Worm (Caenorhabditis elegans) whole organism, late embryonic: ENCODE measurements around the gene fbxa-55.
A peak's percentile ranks its signal among the peaks of the same experiment; 100 is the strongest.

Source experiments
- C08G9.2 ChIP-seq: sonication (generic microtip); optimal IDR thresholded peaks from 2 replicates; lab custom pipeline; 2016; ENCODE audit warnings: mild to moderate bottlenecking, missing genetic modification characterization, moderate library complexity, missing compliant biosample characterization
- C38D4.7 ChIP-seq: fragments of 200-800 bp; sonication (Bioruptor generic); optimal IDR thresholded peaks from 2 replicates; lab custom pipeline; 2018; ENCODE audit warnings: mild to moderate bottlenecking, missing genetic modification characterization, moderate library complexity, missing compliant biosample characterization
- K02D7.2 ChIP-seq: sonication (generic microtip); optimal IDR thresholded peaks from 2 replicates; lab custom pipeline; 2017; ENCODE audit warnings: mild to moderate bottlenecking, missing genetic modification characterization, missing compliant biosample characterization
- K09A11.1 ChIP-seq: sonication (generic microtip); optimal IDR thresholded peaks from 2 replicates; lab custom pipeline; 2017; ENCODE audit warnings: antibody characterized with exemption, mild to moderate bottlenecking, missing genetic modification characterization, missing compliant biosample characterization; ENCODE audit not compliant: insufficient read depth
- Y22D7AL.16 ChIP-seq: sonication (generic microtip); optimal IDR thresholded peaks from 2 replicates; lab custom pipeline; 2016; ENCODE audit warnings: missing genetic modification characterization, missing compliant biosample characterization
- ama-1 ChIP-seq: fragments of 150-350 bp; optimal IDR thresholded peaks from 2 replicates; lab custom pipeline; 2014
- ceh-14 ChIP-seq: sonication (generic microtip); optimal IDR thresholded peaks from 2 replicates; lab custom pipeline; 2016; ENCODE audit warnings: missing genotype, missing genetic modification characterization, missing compliant biosample characterization
- ceh-2 ChIP-seq: sonication (generic microtip); optimal IDR thresholded peaks from 2 replicates; lab custom pipeline; 2016; ENCODE audit warnings: missing genotype, missing genetic modification characterization, missing compliant biosample characterization
- ceh-22 ChIP-seq: sonication (generic microtip); optimal IDR thresholded peaks from 2 replicates; lab custom pipeline; 2017; ENCODE audit warnings: missing biosample characterization, missing genetic modification characterization
- ceh-24 ChIP-seq: sonication (generic microtip); optimal IDR thresholded peaks from 2 replicates; lab custom pipeline; 2016; ENCODE audit warnings: mild to moderate bottlenecking, missing genetic modification characterization, missing compliant biosample characterization
- ceh-30 ChIP-seq: fragments of 150-350 bp; optimal IDR thresholded peaks from 2 replicates; lab custom pipeline; 2014; ENCODE audit warnings: missing biosample characterization, missing genetic modification characterization
- ceh-31 ChIP-seq: sonication (generic microtip); optimal IDR thresholded peaks from 2 replicates; lab custom pipeline; 2016; ENCODE audit warnings: missing genetic modification characterization, missing compliant biosample characterization
- ceh-34 ChIP-seq: sonication (generic microtip); optimal IDR thresholded peaks from 2 replicates; lab custom pipeline; 2016; ENCODE audit warnings: mild to moderate bottlenecking, missing genetic modification characterization, missing compliant biosample characterization
- ceh-48 ChIP-seq: sonication (generic microtip); optimal IDR thresholded peaks from 2 replicates; lab custom pipeline; 2016; ENCODE audit warnings: missing genetic modification characterization, inconsistent platforms, missing compliant biosample characterization
- ceh-6 ChIP-seq: fragments of 200-800 bp; sonication (Bioruptor generic); optimal IDR thresholded peaks from 2 replicates; lab custom pipeline; 2018; ENCODE audit warnings: mild to moderate bottlenecking, missing genetic modification characterization, missing compliant biosample characterization
- che-1 ChIP-seq: sonication (generic microtip); optimal IDR thresholded peaks from 2 replicates; lab custom pipeline; 2016; ENCODE audit warnings: mild to moderate bottlenecking, missing genetic modification characterization, missing compliant biosample characterization
- dmd-4 ChIP-seq: sonication (generic microtip); optimal IDR thresholded peaks from 2 replicates; lab custom pipeline; 2016; ENCODE audit warnings: borderline replicate concordance, missing genetic modification characterization, missing compliant biosample characterization
- dve-1 ChIP-seq: sonication (generic microtip); optimal IDR thresholded peaks from 2 replicates; lab custom pipeline; 2017; ENCODE audit warnings: antibody characterized with exemption, mild to moderate bottlenecking, missing genetic modification characterization, missing compliant biosample characterization
- elt-4 ChIP-seq: sonication (generic microtip); optimal IDR thresholded peaks from 2 replicates; lab custom pipeline; 2016; ENCODE audit warnings: missing genetic modification characterization, missing compliant biosample characterization
- ets-4 ChIP-seq: sonication (generic microtip); optimal IDR thresholded peaks from 2 replicates; lab custom pipeline; 2016; ENCODE audit warnings: missing genetic modification characterization, missing compliant biosample characterization
- eyg-1 ChIP-seq: sonication (generic microtip); optimal IDR thresholded peaks from 2 replicates; lab custom pipeline; 2016; ENCODE audit warnings: missing genotype, missing genetic modification characterization, missing compliant biosample characterization
- fax-1 ChIP-seq: sonication (generic microtip); optimal IDR thresholded peaks from 2 replicates; lab custom pipeline; 2016; ENCODE audit warnings: missing genotype, missing genetic modification characterization, missing compliant biosample characterization
- fkh-10 ChIP-seq: fragments of 150-350 bp; optimal IDR thresholded peaks from 2 replicates; lab custom pipeline; 2014; ENCODE audit warnings: missing biosample characterization, missing genetic modification reagents, missing genetic modification characterization
- fkh-6 ChIP-seq: sonication (generic microtip); optimal IDR thresholded peaks from 2 replicates; lab custom pipeline; 2016; ENCODE audit warnings: missing genetic modification characterization, missing compliant biosample characterization
- gmeb-2 ChIP-seq: sonication (generic microtip); optimal IDR thresholded peaks from 2 replicates; lab custom pipeline; 2016; ENCODE audit warnings: missing genetic modification characterization, inconsistent platforms, missing compliant biosample characterization
- hlh-13 ChIP-seq: fragments of 200-800 bp; sonication (Bioruptor generic); optimal IDR thresholded peaks from 2 replicates; lab custom pipeline; 2018; ENCODE audit warnings: mild to moderate bottlenecking, missing genetic modification characterization, missing compliant biosample characterization
- hlh-15 ChIP-seq: sonication (generic microtip); optimal IDR thresholded peaks from 2 replicates; lab custom pipeline; 2016; ENCODE audit warnings: missing genetic modification characterization, missing compliant biosample characterization
- hlh-30 ChIP-seq: sonication (generic microtip); optimal IDR thresholded peaks from 2 replicates; lab custom pipeline; 2017; ENCODE audit warnings: antibody characterized with exemption, missing genetic modification characterization, missing compliant biosample characterization; ENCODE audit not compliant: insufficient read depth
- hlh-8 ChIP-seq: sonication (generic microtip); optimal IDR thresholded peaks from 2 replicates; lab custom pipeline; 2016; ENCODE audit warnings: missing genotype, missing genetic modification characterization, missing compliant biosample characterization
- lin-11 ChIP-seq: fragments of 200-800 bp; sonication (Bioruptor generic); optimal IDR thresholded peaks from 2 replicates; lab custom pipeline; 2018; ENCODE audit warnings: mild to moderate bottlenecking, missing genetic modification characterization, missing compliant biosample characterization
- madf-2 ChIP-seq: sonication (generic microtip); optimal IDR thresholded peaks from 2 replicates; lab custom pipeline; 2017; ENCODE audit warnings: missing genetic modification characterization, missing compliant biosample characterization
- mec-3 ChIP-seq: sonication (generic microtip); optimal IDR thresholded peaks from 2 replicates; lab custom pipeline; 2016; ENCODE audit warnings: borderline replicate concordance, missing genetic modification characterization, missing compliant biosample characterization
- nfya-1 ChIP-seq: sonication (generic microtip); optimal IDR thresholded peaks from 2 replicates; lab custom pipeline; 2017; ENCODE audit warnings: missing genetic modification characterization, mild to moderate bottlenecking, missing compliant biosample characterization, antibody characterized with exemption, moderate library complexity
- nhr-11 ChIP-seq: fragments of 150-350 bp; optimal IDR thresholded peaks from 2 replicates; lab custom pipeline; 2014; ENCODE audit warnings: missing biosample characterization, missing genetic modification characterization
- nhr-232 ChIP-seq: sonication (generic microtip); optimal IDR thresholded peaks from 2 replicates; lab custom pipeline; 2016; ENCODE audit warnings: missing genetic modification characterization, missing compliant biosample characterization
- npax-4 ChIP-seq: sonication (generic microtip); optimal IDR thresholded peaks from 2 replicates; lab custom pipeline; 2016; ENCODE audit warnings: missing genetic modification characterization, missing compliant biosample characterization
- odd-2 ChIP-seq: sonication (generic microtip); optimal IDR thresholded peaks from 2 replicates; lab custom pipeline; 2017; ENCODE audit warnings: antibody characterized with exemption, mild to moderate bottlenecking, missing genetic modification characterization, missing compliant biosample characterization
- pag-3 ChIP-seq: sonication (generic microtip); optimal IDR thresholded peaks from 2 replicates; lab custom pipeline; 2016; ENCODE audit warnings: missing compliant biosample characterization, missing genetic modification characterization, borderline replicate concordance
- pax-1 ChIP-seq: fragments of 150-350 bp; optimal IDR thresholded peaks from 2 replicates; lab custom pipeline; 2014; ENCODE audit warnings: missing biosample characterization, missing genetic modification characterization
- pha-2 ChIP-seq: sonication (generic microtip); optimal IDR thresholded peaks from 2 replicates; lab custom pipeline; 2017; ENCODE audit warnings: mild to moderate bottlenecking, missing genetic modification characterization, missing compliant biosample characterization
- pha-4 ChIP-seq: fragments of 150-350 bp; optimal IDR thresholded peaks from 2 replicates; lab custom pipeline; 2018; ENCODE audit warnings: missing biosample characterization, missing genetic modification reagents, missing genetic modification characterization
- pqm-1 ChIP-seq: sonication (generic microtip); optimal IDR thresholded peaks from 2 replicates; lab custom pipeline; 2016; ENCODE audit warnings: missing genetic modification characterization, missing compliant biosample characterization
- pros-1 ChIP-seq: fragments of 150-350 bp; optimal IDR thresholded peaks from 2 replicates; lab custom pipeline; 2014; ENCODE audit warnings: missing biosample characterization, missing genetic modification reagents, missing genetic modification characterization
- rnt-1 ChIP-seq: sonication (generic microtip); optimal IDR thresholded peaks from 2 replicates; lab custom pipeline; 2016; ENCODE audit warnings: missing genetic modification characterization, missing compliant biosample characterization
- sdc-2 ChIP-seq: sonication (generic microtip); optimal IDR thresholded peaks from 2 replicates; lab custom pipeline; 2016; ENCODE audit warnings: missing genotype, missing genetic modification characterization, missing compliant biosample characterization
- sox-2 ChIP-seq: fragments of 200-800 bp; sonication (Bioruptor generic); IDR thresholded peaks from 2 replicates; pipeline ENCODE4 v1.3.6; 2022; ENCODE audit warnings: missing genetic modification reagents, missing genetic modification characterization, missing compliant biosample characterization
- syd-9 ChIP-seq: sonication (generic microtip); optimal IDR thresholded peaks from 2 replicates; lab custom pipeline; 2016; ENCODE audit warnings: mild to moderate bottlenecking, missing genetic modification characterization, moderate library complexity, missing compliant biosample characterization
- tbx-2 ChIP-seq: sonication (generic microtip); optimal IDR thresholded peaks from 2 replicates; lab custom pipeline; 2016; ENCODE audit warnings: missing genetic modification characterization, missing compliant biosample characterization
- unc-3 ChIP-seq, 2 experiments: fragments of 200-800 bp in 1 of 2; sonication (Bioruptor generic) in 1 of 2; sonication (generic microtip) in 1 of 2; conservative IDR thresholded peaks in 1 of 2; optimal IDR thresholded peaks in 1 of 2; 2 replicates each; pipeline versions ENCODE4 v1.3.6 to Lab custom; 2016 to 2022; ENCODE audit warnings: missing compliant biosample characterization in 2 of 2, missing genetic modification characterization in 2 of 2, missing genetic modification reagents in 1 of 2
- unc-42 ChIP-seq: sonication (generic microtip); optimal IDR thresholded peaks from 2 replicates; lab custom pipeline; 2016; ENCODE audit warnings: missing genotype, missing genetic modification characterization, missing compliant biosample characterization
- unc-86 ChIP-seq: sonication (generic microtip); optimal IDR thresholded peaks from 2 replicates; lab custom pipeline; 2016; ENCODE audit warnings: missing genetic modification characterization, missing compliant biosample characterization
- zip-5 ChIP-seq: sonication (generic microtip); optimal IDR thresholded peaks from 2 replicates; lab custom pipeline; 2016; ENCODE audit warnings: missing genetic modification characterization, missing compliant biosample characterization
- ztf-16 ChIP-seq: sonication (generic microtip); optimal IDR thresholded peaks from 2 replicates; lab custom pipeline; 2017; ENCODE audit warnings: missing genetic modification characterization, missing compliant biosample characterization

fbxa-55 gene

DNA sequence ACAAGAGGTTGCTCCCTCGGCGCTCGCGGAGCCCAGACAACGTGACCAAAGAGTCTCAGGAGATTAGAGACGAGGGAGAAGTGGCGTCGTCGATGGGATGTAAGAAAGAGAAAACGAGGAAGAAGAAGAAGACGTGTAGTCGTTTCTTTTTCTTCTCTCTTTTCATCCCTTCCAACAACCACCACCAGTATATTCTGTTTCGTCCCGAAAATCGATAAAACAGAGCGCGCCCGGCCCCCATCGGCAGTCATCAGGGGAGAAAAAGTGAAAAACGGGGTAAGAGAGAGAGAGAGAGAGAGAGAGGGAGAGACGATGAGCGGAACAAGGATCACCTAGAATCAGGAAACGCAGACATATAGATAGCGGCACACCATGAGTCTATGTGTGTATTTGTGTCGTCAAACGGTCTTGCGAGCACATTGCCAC is 48.0 kb downstream of the fbxa-55 start:
- TF ChIP-seq unc-3 (GFP tag; conservative IDR thresholded peaks at IDR 0.05; lab: Robert Waterston, UW) (no peak; the same call in 1 of the 2 replicates), unc-3 (tag; optimal IDR thresholded peaks at IDR 0.05; lab: Kevin White, UChicago) (peak; percentile 45), ceh-30 (tag; lab: Kevin White, UChicago) (peak; percentile 22), odd-2 (tag; lab: Kevin White, UChicago) (no peak), syd-9 (tag; lab: Kevin White, UChicago) (peak; percentile 14), zip-5 (tag; lab: Kevin White, UChicago) (no peak), lin-11 (tag; lab: Kevin White, UChicago) (no peak), elt-4 (tag; lab: Kevin White, UChicago) (no peak), ceh-48 (tag; lab: Kevin White, UChicago) (peak; percentile 99), pqm-1 (tag; lab: Kevin White, UChicago) (no peak), C08G9.2 (tag; lab: Kevin White, UChicago) (no peak), sdc-2 (tag; lab: Kevin White, UChicago) (no peak), K09A11.1 (tag; lab: Kevin White, UChicago) (peak; percentile 46), pha-4 (tag; lab: Kevin White, UChicago) (no peak), fkh-10 (GFP tag; lab: Kevin White, UChicago) (peak; percentile 44), ceh-22 (tag; lab: Kevin White, UChicago) (no peak), ets-4 (tag; lab: Kevin White, UChicago) (no peak), tbx-2 (tag; lab: Kevin White, UChicago) (peak; percentile 76), pax-1 (tag; lab: Kevin White, UChicago) (no peak), fkh-6 (no peak), ama-1 (lab: Kevin White, UChicago) (no peak), dve-1 (tag; lab: Kevin White, UChicago) (peak; percentile 55), hlh-13 (GFP tag; lab: Kevin White, UChicago) (no peak), pros-1 (tag; lab: Kevin White, UChicago) (peak; percentile 67), gmeb-2 (no peak), che-1 (tag; lab: Kevin White, UChicago) (no peak), ceh-24 (no peak), K02D7.2 (tag; lab: Kevin White, UChicago) (no peak), dmd-4 (no peak), hlh-8 (tag; lab: Kevin White, UChicago) (no peak), ztf-16 (tag; lab: Kevin White, UChicago) (no peak), ceh-31 (peak; percentile 83), sox-2 (GFP tag; lab: Robert Waterston, UW) (no peak), rnt-1 (tag; lab: Kevin White, UChicago) (peak; percentile 10), Y22D7AL.16 (tag; lab: Kevin White, UChicago) (no peak), madf-2 (tag; lab: Kevin White, UChicago) (peak; percentile 13), hlh-30 (tag; lab: Kevin White, UChicago) (peak; percentile 73), fax-1 (no peak), eyg-1 (tag; lab: Kevin White, UChicago) (peak; percentile 53), pha-2 (no peak), unc-42 (tag; lab: Kevin White, UChicago) (peak; percentile 73), ceh-34 (tag; lab: Kevin White, UChicago) (peak; percentile 40), nhr-232 (tag; lab: Kevin White, UChicago) (no peak), hlh-15 (tag; lab: Kevin White, UChicago) (no peak), npax-4 (no peak), ceh-6 (GFP tag; lab: Kevin White, UChicago) (no peak), pag-3 (tag; lab: Kevin White, UChicago) (no peak), ceh-14 (peak; percentile 50), unc-86 (tag; lab: Kevin White, UChicago) (peak; percentile 13), ceh-2 (tag; lab: Kevin White, UChicago) (no peak), C38D4.7 (GFP tag; lab: Kevin White, UChicago) (no peak), nfya-1 (tag; lab: Kevin White, UChicago) (peak; percentile 71), mec-3 (no peak), nhr-11 (tag; lab: Kevin White, UChicago) (no peak)
